Worm (Caenorhabditis elegans) whole organism, L3 larva: ENCODE results near the gene Y62F5A.12.
"Not testable (repeated sequence)": the region's sequence is repeated elsewhere in the genome, so short reads cannot be mapped to it uniquely, and the experiment has no call there.

Experiments
- R02D3.7 ChIP-seq: fragments of 150-350 bp; optimal IDR thresholded peaks from 2 replicates; lab custom pipeline; 2014; ENCODE audit warnings: missing biosample characterization, missing genetic modification characterization
- ZK546.5 ChIP-seq: sonication (generic microtip); optimal IDR thresholded peaks from 2 replicates; lab custom pipeline; 2017; ENCODE audit warnings: missing biosample characterization, missing genetic modification characterization
- aly-2 ChIP-seq: fragments of 150-350 bp; optimal IDR thresholded peaks from 2 replicates; lab custom pipeline; 2014; ENCODE audit warnings: missing biosample characterization, missing genetic modification characterization
- ama-1 ChIP-seq: fragments of 150-350 bp; optimal IDR thresholded peaks from 2 replicates; lab custom pipeline; 2018
- ceh-16 ChIP-seq: sonication (generic microtip); optimal IDR thresholded peaks from 2 replicates; lab custom pipeline; 2017; ENCODE audit warnings: missing biosample characterization, missing genetic modification characterization
- ceh-28 ChIP-seq: fragments of 150-350 bp; optimal IDR thresholded peaks from 2 replicates; lab custom pipeline; 2014; ENCODE audit warnings: missing biosample characterization, missing genetic modification reagents, missing genetic modification characterization
- ceh-9 ChIP-seq: sonication (generic microtip); optimal IDR thresholded peaks from 2 replicates; lab custom pipeline; 2018; ENCODE audit warnings: missing biosample characterization, missing genetic modification characterization
- egl-27 ChIP-seq: sonication (generic microtip); optimal IDR thresholded peaks from 4 replicates; lab custom pipeline; 2017; ENCODE audit warnings: missing biosample characterization, missing genetic modification reagents, missing genetic modification characterization
- egl-5 ChIP-seq: fragments of 150-350 bp; optimal IDR thresholded peaks from 2 replicates; lab custom pipeline; 2017; ENCODE audit warnings: missing biosample characterization, missing genetic modification reagents, missing genetic modification characterization, inconsistent platforms
- elt-1 ChIP-seq: fragments of 150-350 bp; optimal IDR thresholded peaks from 2 replicates; lab custom pipeline; 2014; ENCODE audit warnings: missing biosample characterization, missing genetic modification characterization
- elt-2 ChIP-seq: sonication (generic microtip); optimal IDR thresholded peaks from 2 replicates; lab custom pipeline; 2016; ENCODE audit warnings: missing genetic modification reagents, mild to moderate bottlenecking, missing genetic modification characterization, missing compliant biosample characterization
- elt-3 ChIP-seq, 3 experiments: fragments of 150-350 bp in 1 of 3; sonication (generic microtip) in 2 of 3; optimal IDR thresholded peaks; 2 replicates in 2 of 3; 4 replicates in 1 of 3; lab custom pipeline; 2014 to 2017; ENCODE audit warnings: missing biosample characterization in 3 of 3, missing genetic modification characterization in 3 of 3
- eor-1 ChIP-seq, 2 experiments: fragments of 150-350 bp; optimal IDR thresholded peaks; 2 replicates each; lab custom pipeline; 2014 to 2018; ENCODE audit warnings: missing biosample characterization in 2 of 2, missing genetic modification characterization in 2 of 2
- fkh-10 ChIP-seq: sonication (generic microtip); optimal IDR thresholded peaks from 2 replicates; lab custom pipeline; 2017; ENCODE audit warnings: missing biosample characterization, missing genetic modification reagents, missing genetic modification characterization
- fkh-2 ChIP-seq: fragments of 150-350 bp; optimal IDR thresholded peaks from 2 replicates; lab custom pipeline; 2014; ENCODE audit warnings: missing biosample characterization, missing genetic modification reagents, missing genetic modification characterization
- fos-1 ChIP-seq: fragments of 150-350 bp; optimal IDR thresholded peaks from 2 replicates; lab custom pipeline; 2014; ENCODE audit warnings: missing biosample characterization, missing genetic modification characterization
- hmg-11 ChIP-seq: sonication (generic microtip); optimal IDR thresholded peaks from 2 replicates; lab custom pipeline; 2016; ENCODE audit warnings: missing genetic modification characterization, missing compliant biosample characterization
- jun-1 ChIP-seq: fragments of 150-350 bp; optimal IDR thresholded peaks from 2 replicates; lab custom pipeline; 2014; ENCODE audit warnings: missing biosample characterization, missing genetic modification reagents, missing genetic modification characterization
- lin-39 ChIP-seq: fragments of 150-350 bp; optimal IDR thresholded peaks from 2 replicates; lab custom pipeline; 2018; ENCODE audit warnings: missing biosample characterization, missing genetic modification reagents, missing genetic modification characterization
- lsy-12 ChIP-seq: sonication (generic microtip); optimal IDR thresholded peaks from 2 replicates; lab custom pipeline; 2016; ENCODE audit warnings: mild to moderate bottlenecking, missing genetic modification characterization, missing compliant biosample characterization
- mdl-1 ChIP-seq: fragments of 150-350 bp; optimal IDR thresholded peaks from 2 replicates; lab custom pipeline; 2014; ENCODE audit warnings: missing biosample characterization, missing genetic modification characterization
- mml-1 ChIP-seq: fragments of 150-350 bp; sonication (generic microtip); optimal IDR thresholded peaks from 3 replicates; lab custom pipeline; 2014; ENCODE audit warnings: missing biosample characterization, missing genetic modification characterization
- nfya-1 ChIP-seq: sonication (generic microtip); optimal IDR thresholded peaks from 2 replicates; lab custom pipeline; 2017; ENCODE audit warnings: missing genetic modification characterization, mild to moderate bottlenecking, missing compliant biosample characterization, antibody characterized with exemption, moderate library complexity; ENCODE audit not compliant: insufficient read depth
- nhr-11 ChIP-seq: fragments of 150-350 bp; optimal IDR thresholded peaks from 2 replicates; lab custom pipeline; 2014; ENCODE audit warnings: missing biosample characterization, missing genetic modification characterization
- nhr-12 ChIP-seq: fragments of 150-350 bp; optimal IDR thresholded peaks from 2 replicates; lab custom pipeline; 2014; ENCODE audit warnings: missing biosample characterization, missing genetic modification characterization
- nhr-23 ChIP-seq: fragments of 150-350 bp; optimal IDR thresholded peaks from 2 replicates; lab custom pipeline; 2014; ENCODE audit warnings: missing biosample characterization, missing genetic modification reagents, missing genetic modification characterization
- nhr-25 ChIP-seq: sonication (generic microtip); optimal IDR thresholded peaks from 2 replicates; lab custom pipeline; 2017; ENCODE audit warnings: missing biosample characterization, missing genetic modification characterization
- nhr-28 ChIP-seq: fragments of 150-350 bp; optimal IDR thresholded peaks from 2 replicates; lab custom pipeline; 2014; ENCODE audit warnings: missing biosample characterization, missing genetic modification characterization
- nhr-43 ChIP-seq: sonication (generic microtip); optimal IDR thresholded peaks from 2 replicates; lab custom pipeline; 2016; ENCODE audit warnings: mild to moderate bottlenecking, missing genetic modification characterization, missing compliant biosample characterization; ENCODE audit not compliant: poor library complexity, severe bottlenecking
- nhr-67 ChIP-seq: fragments of 150-350 bp; optimal IDR thresholded peaks from 2 replicates; lab custom pipeline; 2014; ENCODE audit warnings: missing biosample characterization, missing genetic modification characterization
- nhr-76 ChIP-seq: fragments of 150-350 bp; sonication (generic microtip); optimal IDR thresholded peaks from 5 replicates; lab custom pipeline; 2014; ENCODE audit warnings: missing biosample characterization, missing genetic modification characterization
- pha-4 ChIP-seq: fragments of 150-350 bp; optimal IDR thresholded peaks from 2 replicates; lab custom pipeline; 2014; ENCODE audit warnings: missing biosample characterization, missing genetic modification reagents, missing genetic modification characterization
- sea-2 ChIP-seq: fragments of 150-350 bp; sonication (generic microtip); optimal IDR thresholded peaks from 4 replicates; lab custom pipeline; 2014; ENCODE audit warnings: missing biosample characterization, missing genetic modification reagents, missing genetic modification characterization
- skn-1 ChIP-seq: fragments of 150-350 bp; optimal IDR thresholded peaks from 2 replicates; lab custom pipeline; 2014; ENCODE audit warnings: missing biosample characterization, missing genetic modification characterization
- snpc-4 ChIP-seq: fragments of 150-350 bp; optimal IDR thresholded peaks from 2 replicates; lab custom pipeline; 2014; ENCODE audit warnings: missing biosample characterization, missing genetic modification characterization
- tbx-2 ChIP-seq: sonication (generic microtip); optimal IDR thresholded peaks from 2 replicates; lab custom pipeline; 2016; ENCODE audit warnings: mild to moderate bottlenecking, missing genetic modification characterization, missing compliant biosample characterization
- unc-62 ChIP-seq: fragments of 150-350 bp; sonication (generic microtip); optimal IDR thresholded peaks from 4 replicates; lab custom pipeline; 2014; ENCODE audit warnings: missing biosample characterization, missing genetic modification reagents, missing genetic modification characterization
- ztf-4 ChIP-seq: fragments of 150-350 bp; optimal IDR thresholded peaks from 2 replicates; lab custom pipeline; 2014; ENCODE audit warnings: missing biosample characterization, missing genetic modification characterization

Y62F5A.12 gene

ce11 chrII:11556338-11556737, 22.1 kb upstream of the Y62F5A.12 start, which contains the start of gene F54D5.17:
Gene F54D5.17, plus strand, starts transcription at chrII:11556638.
- no peak for TF ChIP-seq eor-1 (tag; optimal IDR thresholded peaks at IDR 0.05; lab: Kevin White, UChicago)
- TF ChIP-seq nhr-43, result no peak
- TF ChIP-seq, all 47 proteins: peak for 0

ce11 chrII:11555634-11556033, 21.4 kb upstream of the Y62F5A.12 start, which contains the start of gene F54D5.24:
Gene F54D5.24, plus strand, starts transcription at chrII:11555949.
- TF ChIP-seq jun-1 (tag; lab: Kevin White, UChicago) (no peak), sea-2 (GFP tag; lab: Kevin White, UChicago) (no peak), nhr-28 (tag; lab: Kevin White, UChicago) (no peak), pha-4 (tag; lab: Kevin White, UChicago) (peak; percentile 10)

ce11 chrII:11551981-11552380, 17.7 kb upstream of the Y62F5A.12 start, which contains the start of gene dhgd-1:
Gene dhgd-1, minus strand, starts transcription at chrII:11552081.
- TF ChIP-seq ceh-9 (tag; lab: Kevin White, UChicago); egl-27; eor-1 (tag; optimal IDR thresholded peaks at IDR 0.05; lab: Kevin White, UChicago): not testable (repeated sequence)
- TF ChIP-seq, all 47 proteins: peak for 0; not testable (repeated sequence) for 47

DNA sequence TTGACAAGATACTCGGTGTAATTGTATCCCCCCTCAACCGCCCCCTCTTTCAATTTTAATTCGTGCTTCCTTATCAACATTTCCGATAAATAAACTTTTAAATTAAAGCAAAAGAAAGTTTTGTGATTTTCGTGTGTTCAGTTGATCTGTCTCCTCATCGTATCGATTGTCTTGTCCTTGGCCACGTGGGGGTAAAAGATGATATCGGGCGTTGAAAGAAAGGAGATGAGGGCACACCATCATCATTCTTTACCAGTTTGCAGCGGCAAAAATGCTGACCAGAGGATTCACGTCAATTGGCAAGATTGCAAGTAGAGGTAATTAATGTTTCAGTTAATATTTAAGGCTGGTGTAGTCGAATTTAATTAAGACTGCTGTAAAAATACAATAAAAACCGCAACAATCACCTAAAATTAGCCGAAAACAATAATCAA, 13.0 kb upstream of the Y62F5A.12 start, which contains the start of gene F54D5.7:
F54D5.7 (plus strand) TSS at position 264 of the 434 bp plus-strand sequence.
- no peak for TF ChIP-seq ZK546.5 (tag; lab: Kevin White, UChicago)
- no peak for TF ChIP-seq jun-1 (tag; lab: Kevin White, UChicago)
- no peak for TF ChIP-seq fkh-2 (tag; lab: Kevin White, UChicago)
- TF ChIP-seq mml-1 (tag; lab: Kevin White, UChicago), result no peak
- TF ChIP-seq lsy-12 (tag; lab: Kevin White, UChicago), result peak; percentile 54
- no peak for TF ChIP-seq egl-27
- no peak for TF ChIP-seq nhr-11
- TF ChIP-seq unc-62, result peak; percentile 7
- TF ChIP-seq nfya-1, result peak; percentile 67
- TF ChIP-seq aly-2 (tag; lab: Kevin White, UChicago), result no peak
- peak; percentile 2 for TF ChIP-seq egl-5 (tag; lab: Kevin White, UChicago)
- peak; percentile 16 for TF ChIP-seq ceh-28 (tag; lab: Kevin White, UChicago)
- TF ChIP-seq ztf-4 (tag; lab: Kevin White, UChicago), result peak; percentile 92
- no peak for TF ChIP-seq hmg-11
- TF ChIP-seq nhr-25 (tag; lab: Kevin White, UChicago), result peak; percentile 96
- no peak for TF ChIP-seq R02D3.7 (tag; lab: Kevin White, UChicago)
- TF ChIP-seq tbx-2, result peak; percentile 65
- TF ChIP-seq lin-39 (tag; lab: Kevin White, UChicago), result peak; percentile 21
- TF ChIP-seq pha-4 (tag; lab: Kevin White, UChicago), result peak; percentile 52
- peak; percentile 1 for TF ChIP-seq elt-1
- TF ChIP-seq nhr-76, result no peak
- TF ChIP-seq elt-3 (tag; optimal IDR thresholded peaks at IDR 0.05; lab: Kevin White, UChicago), result peak in 1 of 3 experiments; percentile 28
- TF ChIP-seq fos-1 (tag; lab: Kevin White, UChicago), result peak; percentile 66
- peak; percentile 73 for TF ChIP-seq nhr-23 (tag; lab: Kevin White, UChicago)
- TF ChIP-seq nhr-43, result peak; percentile 32
- TF ChIP-seq snpc-4, result peak; percentile 39
- TF ChIP-seq ceh-16, result peak; percentile 75
- no peak for TF ChIP-seq nhr-67 (tag; lab: Kevin White, UChicago)
- TF ChIP-seq nhr-12 (tag; lab: Kevin White, UChicago), result no peak
- no peak for TF ChIP-seq fkh-10
- peak; percentile 100 for TF ChIP-seq ama-1 (lab: Kevin White, UChicago)
- peak; percentile 5 for TF ChIP-seq skn-1 (tag; lab: Kevin White, UChicago)
- peak; percentile 70 for TF ChIP-seq elt-2 (tag; lab: Kevin White, UChicago)
- peak; percentile 32 for TF ChIP-seq mdl-1 (tag; lab: Kevin White, UChicago)
